Fruit fly (Drosophila melanogaster) whole organism, prepupa: ENCODE measurements around the gene crp.

Experiments used
- Blimp-1 ChIP-seq: fragments of 200-800 bp; sonication (Bioruptor generic); optimal IDR thresholded peaks from 3 replicates; lab custom pipeline; 2017; ENCODE audit warnings: missing biosample characterization, missing genetic modification characterization, mild to moderate bottlenecking, moderate library complexity, missing genetic modification reagents
- CG11294 ChIP-seq: fragments of 200-800 bp; sonication (Bioruptor generic); IDR thresholded peaks from 2 replicates; pipeline ENCODE4 v1.3.6; 2022; ENCODE audit warnings: missing biosample characterization, missing genetic modification characterization
- CG11762 ChIP-seq: fragments of 200-800 bp; sonication (Bioruptor generic); optimal IDR thresholded peaks from 3 replicates; lab custom pipeline; 2016; ENCODE audit warnings: missing biosample characterization, missing genetic modification characterization; ENCODE audit not compliant: insufficient read depth
- CG11902 ChIP-seq: fragments of 200-800 bp; sonication (Bioruptor generic); optimal IDR thresholded peaks from 3 replicates; lab custom pipeline; 2016; ENCODE audit warnings: missing biosample characterization, missing genetic modification characterization
- CG15336 ChIP-seq: fragments of 200-800 bp; sonication (Bioruptor generic); IDR thresholded peaks from 2 replicates; pipeline ENCODE4 v1.3.6; 2022; ENCODE audit warnings: missing biosample characterization, missing genetic modification characterization
- CG1621 ChIP-seq: fragments of 200-800 bp; sonication (Bioruptor generic); optimal IDR thresholded peaks from 3 replicates; lab custom pipeline; 2018; ENCODE audit warnings: missing biosample characterization, mild to moderate bottlenecking, missing genetic modification characterization
- CG16779 ChIP-seq: fragments of 200-800 bp; sonication (Bioruptor generic); optimal IDR thresholded peaks from 3 replicates; lab custom pipeline; 2017; ENCODE audit warnings: missing biosample characterization, mild to moderate bottlenecking, missing genetic modification characterization
- CG3032 ChIP-seq: fragments of 200-800 bp; optimal IDR thresholded peaks from 2 replicates; lab custom pipeline; 2019; ENCODE audit warnings: missing biosample characterization, mild to moderate bottlenecking, missing genetic modification characterization, moderate library complexity
- CG31627 ChIP-seq: fragments of 200-800 bp; sonication (Bioruptor generic); optimal IDR thresholded peaks from 3 replicates; lab custom pipeline; 2016; ENCODE audit warnings: missing biosample characterization, missing genetic modification characterization
- CG32006 ChIP-seq: fragments of 200-800 bp; sonication (Bioruptor generic); optimal IDR thresholded peaks from 3 replicates; lab custom pipeline; 2017; ENCODE audit warnings: missing biosample characterization, mild to moderate bottlenecking, missing genetic modification characterization
- CG34406 ChIP-seq: fragments of 200-800 bp; sonication (Bioruptor generic); optimal IDR thresholded peaks from 3 replicates; lab custom pipeline; 2016; ENCODE audit warnings: missing biosample characterization, missing genetic modification characterization
- CG3919 ChIP-seq: fragments of 200-800 bp; sonication (Bioruptor generic); optimal IDR thresholded peaks from 3 replicates; lab custom pipeline; 2016; ENCODE audit warnings: missing biosample characterization, missing genetic modification characterization
- CG4318 ChIP-seq: fragments of 200-800 bp; sonication (Bioruptor generic); optimal IDR thresholded peaks from 3 replicates; lab custom pipeline; 2017; ENCODE audit warnings: missing biosample characterization, mild to moderate bottlenecking, missing genetic modification characterization
- CG6163 ChIP-seq: fragments of 200-800 bp; sonication (Bioruptor generic); IDR thresholded peaks from 3 replicates; pipeline ENCODE4 v1.3.6; 2022; ENCODE audit warnings: missing biosample characterization, missing genetic modification characterization
- CG6276 ChIP-seq: fragments of 200-800 bp; sonication (Bioruptor generic); optimal IDR thresholded peaks from 2 replicates; lab custom pipeline; 2017; ENCODE audit warnings: missing biosample characterization, mild to moderate bottlenecking, missing genetic modification characterization
- CG6792 ChIP-seq: fragments of 200-800 bp; sonication (Bioruptor generic); optimal IDR thresholded peaks from 3 replicates; lab custom pipeline; 2016; ENCODE audit warnings: missing biosample characterization, missing genetic modification characterization
- CG6808 ChIP-seq: fragments of 200-800 bp; sonication (Bioruptor generic); optimal IDR thresholded peaks from 3 replicates; lab custom pipeline; 2017; ENCODE audit warnings: missing biosample characterization, missing genetic modification characterization, mild to moderate bottlenecking, moderate library complexity, missing genetic modification reagents
- CG6854 ChIP-seq: fragments of 200-800 bp; sonication (Bioruptor generic); optimal IDR thresholded peaks from 2 replicates; lab custom pipeline; 2017; ENCODE audit warnings: missing biosample characterization, mild to moderate bottlenecking, missing genetic modification characterization
- CG7368 ChIP-seq: fragments of 200-800 bp; sonication (Bioruptor generic); optimal IDR thresholded peaks from 3 replicates; lab custom pipeline; 2016; ENCODE audit warnings: missing biosample characterization, missing genetic modification characterization
- CG8319 ChIP-seq: fragments of 200-800 bp; sonication (Bioruptor generic); optimal IDR thresholded peaks from 3 replicates; lab custom pipeline; 2016; ENCODE audit warnings: missing biosample characterization, missing genetic modification characterization
- CG9139 ChIP-seq: fragments of 200-800 bp; sonication (Bioruptor generic); optimal IDR thresholded peaks from 3 replicates; lab custom pipeline; 2017; ENCODE audit warnings: missing biosample characterization, mild to moderate bottlenecking, missing genetic modification characterization
- Eip78C ChIP-seq: fragments of 200-800 bp; sonication (Bioruptor generic); peaks from one replicate; lab custom pipeline; 2016; ENCODE audit warnings: missing biosample characterization, missing genetic modification characterization
- Ets21C ChIP-seq: fragments of 200-800 bp; sonication (Bioruptor generic); optimal IDR thresholded peaks from 3 replicates; lab custom pipeline; 2016; ENCODE audit warnings: missing biosample characterization, missing genetic modification characterization
- Ets96B ChIP-seq: fragments of 200-800 bp; optimal IDR thresholded peaks from 2 replicates; lab custom pipeline; 2019; ENCODE audit warnings: missing biosample characterization, mild to moderate bottlenecking, missing genetic modification characterization, moderate library complexity
- Hr39 ChIP-seq: fragments of 200-800 bp; sonication (Bioruptor generic); optimal IDR thresholded peaks from 2 replicates; lab custom pipeline; 2016; ENCODE audit warnings: missing biosample characterization, missing genetic modification characterization
- Hr4 ChIP-seq: fragments of 200-800 bp; sonication (Bioruptor generic); optimal IDR thresholded peaks from 3 replicates; lab custom pipeline; 2016; ENCODE audit warnings: missing biosample characterization, missing genetic modification characterization
- Lpt ChIP-seq: fragments of 200-800 bp; sonication (Bioruptor generic); optimal IDR thresholded peaks from 3 replicates; lab custom pipeline; 2016; ENCODE audit warnings: missing biosample characterization, missing genetic modification characterization
- Met ChIP-seq: fragments of 200-800 bp; sonication (Bioruptor generic); optimal IDR thresholded peaks from 3 replicates; lab custom pipeline; 2016; ENCODE audit warnings: missing biosample characterization, missing genetic modification characterization
- OdsH ChIP-seq: fragments of 200-800 bp; sonication (Bioruptor generic); optimal IDR thresholded peaks from 3 replicates; lab custom pipeline; 2016; ENCODE audit warnings: missing biosample characterization, missing genetic modification characterization
- Smox ChIP-seq: fragments of 200-800 bp; sonication (Bioruptor generic); optimal IDR thresholded peaks from 3 replicates; lab custom pipeline; 2016; ENCODE audit warnings: missing biosample characterization, missing genetic modification characterization
- Sox102F ChIP-seq: fragments of 200-800 bp; sonication (Bioruptor generic); optimal IDR thresholded peaks from 2 replicates; lab custom pipeline; 2016; ENCODE audit warnings: missing biosample characterization, mild to moderate bottlenecking, missing genetic modification characterization
- Sox14 ChIP-seq: fragments of 200-800 bp; sonication (Bioruptor generic); optimal IDR thresholded peaks from 3 replicates; lab custom pipeline; 2016; ENCODE audit warnings: missing biosample characterization, missing genetic modification characterization
- Sox15 ChIP-seq: fragments of 200-800 bp; sonication (Bioruptor generic); optimal IDR thresholded peaks from 3 replicates; lab custom pipeline; 2016; ENCODE audit warnings: missing biosample characterization, missing genetic modification characterization
- achi ChIP-seq: fragments of 200-800 bp; sonication (Bioruptor generic); optimal IDR thresholded peaks from 3 replicates; lab custom pipeline; 2016; ENCODE audit warnings: missing biosample characterization, missing genetic modification characterization
- acj6 ChIP-seq: fragments of 200-800 bp; sonication (Bioruptor generic); optimal IDR thresholded peaks from 3 replicates; lab custom pipeline; 2016; ENCODE audit warnings: missing biosample characterization, missing genetic modification characterization
- cyc ChIP-seq: fragments of 200-800 bp; sonication (Bioruptor generic); optimal IDR thresholded peaks from 3 replicates; lab custom pipeline; 2016; ENCODE audit warnings: missing biosample characterization, missing genetic modification characterization
- dsx ChIP-seq: fragments of 200-800 bp; optimal IDR thresholded peaks from 3 replicates; lab custom pipeline; 2019; ENCODE audit warnings: missing biosample characterization, mild to moderate bottlenecking, missing genetic modification characterization, moderate library complexity; ENCODE audit not compliant: poor library complexity, severe bottlenecking
- eg ChIP-seq: fragments of 200-800 bp; sonication (Bioruptor generic); IDR thresholded peaks from 3 replicates; pipeline ENCODE4 v1.3.6; 2022; ENCODE audit warnings: missing biosample characterization, missing genetic modification characterization
- esn ChIP-seq: fragments of 200-800 bp; sonication (Bioruptor generic); optimal IDR thresholded peaks from 2 replicates; lab custom pipeline; 2016; ENCODE audit warnings: missing biosample characterization, mild to moderate bottlenecking, missing genetic modification characterization, moderate library complexity
- fd59A ChIP-seq: fragments of 200-800 bp; sonication (Bioruptor generic); optimal IDR thresholded peaks from 2 replicates; lab custom pipeline; 2017; ENCODE audit warnings: missing biosample characterization, mild to moderate bottlenecking, missing genetic modification characterization, missing genetic modification reagents
- fd85E ChIP-seq: fragments of 200-800 bp; sonication (Bioruptor generic); optimal IDR thresholded peaks from 3 replicates; lab custom pipeline; 2016; ENCODE audit warnings: missing biosample characterization, missing genetic modification characterization
- lz ChIP-seq: fragments of 200-800 bp; sonication (Bioruptor generic); optimal IDR thresholded peaks from 3 replicates; lab custom pipeline; 2016; ENCODE audit warnings: missing biosample characterization, missing genetic modification characterization
- net ChIP-seq: fragments of 200-800 bp; sonication (Bioruptor generic); optimal IDR thresholded peaks from 3 replicates; lab custom pipeline; 2016; ENCODE audit warnings: missing biosample characterization, missing genetic modification characterization
- pdm3 ChIP-seq: fragments of 200-800 bp; sonication (Bioruptor generic); optimal IDR thresholded peaks from 3 replicates; lab custom pipeline; 2016; ENCODE audit warnings: missing biosample characterization, missing genetic modification characterization
- salr ChIP-seq, 2 experiments: fragments of 200-800 bp; sonication (Bioruptor generic); optimal IDR thresholded peaks; 3 replicates each; lab custom pipeline; 2016 to 2018; ENCODE audit warnings: missing biosample characterization in 2 of 2, missing genetic modification characterization in 2 of 2, mild to moderate bottlenecking in 1 of 2
- ss ChIP-seq, 2 experiments: fragments of 200-800 bp; sonication (Bioruptor generic); optimal IDR thresholded peaks; 2 replicates in 1 of 2; 3 replicates in 1 of 2; lab custom pipeline; 2017 to 2018; ENCODE audit warnings: mild to moderate bottlenecking in 2 of 2, missing biosample characterization in 2 of 2, missing genetic modification characterization in 2 of 2, moderate library complexity in 1 of 2
- svp ChIP-seq: fragments of 200-800 bp; sonication (Bioruptor generic); peaks from one replicate; lab custom pipeline; 2016; ENCODE audit warnings: missing biosample characterization, missing genetic modification characterization
- topi ChIP-seq: fragments of 200-800 bp; sonication (Bioruptor generic); optimal IDR thresholded peaks from 3 replicates; lab custom pipeline; 2016; ENCODE audit warnings: missing biosample characterization, missing genetic modification characterization

crp gene

dm6 chr2L:16325515-16326257 is 38.2 kb upstream of the crp start, which contains the start of gene cact (continued):
- peak; percentile 85 for TF ChIP-seq Lpt (GFP tag; lab: Kevin White, UChicago)
- peak; percentile 94 for TF ChIP-seq Met (GFP tag; lab: Kevin White, UChicago)
- TF ChIP-seq topi (GFP tag; lab: Kevin White, UChicago), result peak; percentile 92
- TF ChIP-seq CG6792 (GFP tag; lab: Kevin White, UChicago), result peak; percentile 91
- peak; percentile 52 for TF ChIP-seq fd85E (GFP tag; lab: Kevin White, UChicago)
- TF ChIP-seq Sox15 (GFP tag; lab: Kevin White, UChicago), result peak; percentile 89
- peak; percentile 93 for TF ChIP-seq net
- peak; percentile 82 for TF ChIP-seq CG11902 (GFP tag; lab: Kevin White, UChicago)
- peak; percentile 53 to 60 for TF ChIP-seq ss (GFP tag; optimal IDR thresholded peaks at IDR 0.05; lab: Kevin White, UChicago)
- TF ChIP-seq CG6276 (GFP tag; lab: Kevin White, UChicago), result peak; percentile 82
- TF ChIP-seq CG16779, result peak; percentile 84
- peak; percentile 78 for TF ChIP-seq CG7368
- TF ChIP-seq CG4318 (GFP tag; lab: Kevin White, UChicago), result peak; percentile 83

DNA sequence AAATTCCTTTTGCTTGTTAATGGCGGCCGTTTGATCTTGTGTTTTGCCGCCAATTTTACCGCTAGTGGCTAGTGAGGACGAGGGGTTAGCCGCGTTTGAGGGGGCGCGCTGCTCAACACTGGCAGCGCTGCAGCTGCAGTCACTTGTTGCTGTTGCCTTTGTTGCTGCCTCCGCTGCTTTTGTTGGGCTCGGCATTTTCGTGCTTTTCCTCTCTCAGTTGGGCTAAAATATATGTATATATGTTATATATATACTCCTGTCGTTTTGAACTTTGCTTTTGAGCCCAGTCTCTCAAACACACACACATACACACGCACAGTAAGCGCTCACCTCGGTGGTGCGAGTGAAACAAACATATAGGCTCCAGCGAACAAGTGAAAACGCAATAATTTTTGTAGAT is 37.3 kb upstream of the crp start:
- TF ChIP-seq fd59A (no peak), CG1621 (tag; lab: Kevin White, UChicago) (no peak), net (peak; percentile 8), svp (GFP tag; lab: Kevin White, UChicago) (peak; percentile 89), CG16779 (peak; percentile 58), Ets21C (no peak), Smox (GFP tag; lab: Kevin White, UChicago) (no peak), acj6 (no peak), CG3919 (no peak), OdsH (GFP tag; lab: Kevin White, UChicago) (no peak), Sox102F (no peak), CG11762 (GFP tag; lab: Kevin White, UChicago) (no peak), CG3032 (tag; lab: Kevin White, UChicago) (no peak), CG11294 (GFP tag; lab: Robert Waterston, UW) (no peak), CG6808 (peak; percentile 17), achi (no peak), CG15336 (peak; percentile 22; the same call in 1 of the 2 replicates), Hr39 (no peak), CG31627 (GFP tag; lab: Kevin White, UChicago) (no peak), Met (GFP tag; lab: Kevin White, UChicago) (no peak), CG6276 (GFP tag; lab: Kevin White, UChicago) (peak; percentile 22), CG6854 (GFP tag; lab: Kevin White, UChicago) (peak; percentile 45), topi (GFP tag; lab: Kevin White, UChicago) (no peak), ss (GFP tag; optimal IDR thresholded peaks at IDR 0.05; lab: Kevin White, UChicago) (peak; percentile 49 to 70), eg (no peak), salr (GFP tag; optimal IDR thresholded peaks at IDR 0.05; lab: Kevin White, UChicago) (no peak), CG8319 (GFP tag; lab: Kevin White, UChicago) (no peak), esn (GFP tag; lab: Kevin White, UChicago) (no peak), CG9139 (peak; percentile 48), Hr4 (GFP tag; lab: Kevin White, UChicago) (no peak), Eip78C (GFP tag; lab: Kevin White, UChicago) (peak; percentile 76), Blimp-1 (GFP tag; lab: Kevin White, UChicago) (peak; percentile 31), Ets96B (no peak), CG6163 (peak; percentile 59; the same call in 2 of the 3 replicates), dsx (no peak), CG34406 (GFP tag; lab: Kevin White, UChicago) (no peak), CG32006 (GFP tag; lab: Kevin White, UChicago) (no peak), lz (no peak), Sox14 (GFP tag; lab: Kevin White, UChicago) (peak; percentile 41), fd85E (GFP tag; lab: Kevin White, UChicago) (no peak), pdm3 (GFP tag; lab: Kevin White, UChicago) (no peak), cyc (GFP tag; lab: Kevin White, UChicago) (no peak)
